Fruit fly (Drosophila melanogaster) whole organism, wandering third instar larva: Measurements from ENCODE around the gene CheB93b.

Experiments used
- CG32264 ChIP-seq: fragments of 200-800 bp; sonication (Bioruptor generic); optimal IDR thresholded peaks from 2 replicates; lab custom pipeline; 2016; ENCODE audit warnings: missing biosample characterization, missing genetic modification characterization
- GATAd ChIP-seq: sonication (Bioruptor generic); optimal IDR thresholded peaks from 2 replicates; lab custom pipeline; 2016; ENCODE audit warnings: missing biosample characterization, missing genetic modification characterization
- HLH106 ChIP-seq: fragments of 200-800 bp; optimal IDR thresholded peaks from 3 replicates; lab custom pipeline; 2019; ENCODE audit warnings: missing biosample characterization, mild to moderate bottlenecking, missing genetic modification characterization, moderate library complexity
- Hnf4 ChIP-seq: fragments of 200-800 bp; sonication (Bioruptor generic); optimal IDR thresholded peaks from 2 replicates; lab custom pipeline; 2016; ENCODE audit warnings: missing biosample characterization, mild to moderate bottlenecking, missing genetic modification characterization
- Hr83 ChIP-seq: fragments of 200-300 bp; sonication (Bioruptor generic); optimal IDR thresholded peaks from 2 replicates; lab custom pipeline; 2016; ENCODE audit warnings: missing biosample characterization, mild to moderate bottlenecking, missing genetic modification characterization, moderate library complexity; ENCODE audit not compliant: poor library complexity, severe bottlenecking
- Jra ChIP-seq: sonication (Bioruptor generic); optimal IDR thresholded peaks from 2 replicates; lab custom pipeline; 2016; ENCODE audit warnings: missing biosample characterization, missing genetic modification characterization
- Mio ChIP-seq: sonication (Bioruptor generic); optimal IDR thresholded peaks from 2 replicates; lab custom pipeline; 2016; ENCODE audit warnings: missing biosample characterization, missing genetic modification characterization
- Rel ChIP-seq, 2 experiments: fragments of 200-800 bp; sonication (Bioruptor generic) in 1 of 2; optimal IDR thresholded peaks; 2 replicates in 1 of 2; 3 replicates in 1 of 2; lab custom pipeline; 2016 to 2019; ENCODE audit warnings: mild to moderate bottlenecking in 2 of 2, missing biosample characterization in 2 of 2, missing genetic modification characterization in 2 of 2, moderate library complexity in 1 of 2
- br ChIP-seq: fragments of 200-800 bp; sonication (Bioruptor generic); optimal IDR thresholded peaks from 2 replicates; lab custom pipeline; 2016; ENCODE audit warnings: missing biosample characterization, missing genetic modification characterization
- dmrt93B ChIP-seq: fragments of 200-800 bp; sonication (Bioruptor generic); optimal IDR thresholded peaks from 2 replicates; lab custom pipeline; 2018; ENCODE audit warnings: missing biosample characterization, mild to moderate bottlenecking, missing genetic modification characterization
- dsf ChIP-seq: sonication (Bioruptor generic); optimal IDR thresholded peaks from 2 replicates; lab custom pipeline; 2016; ENCODE audit warnings: missing biosample characterization, missing genetic modification characterization, borderline replicate concordance
- ey ChIP-seq: fragments of 200-800 bp; sonication (Bioruptor generic); optimal IDR thresholded peaks from 2 replicates; lab custom pipeline; 2016; ENCODE audit warnings: missing biosample characterization, missing genetic modification characterization
- sage ChIP-seq: fragments of 200-800 bp; sonication (Bioruptor generic); optimal IDR thresholded peaks from 2 replicates; lab custom pipeline; 2016; ENCODE audit warnings: missing biosample characterization, mild to moderate bottlenecking, missing genetic modification characterization
- sv ChIP-seq: fragments of 200-800 bp; sonication (Bioruptor generic); optimal IDR thresholded peaks from 3 replicates; lab custom pipeline; 2016; ENCODE audit warnings: missing biosample characterization, missing genetic modification characterization
- tai ChIP-seq: sonication (Bioruptor generic); optimal IDR thresholded peaks from 2 replicates; lab custom pipeline; 2016; ENCODE audit warnings: missing biosample characterization, missing genetic modification characterization
- usp ChIP-seq: fragments of >200 bp; optimal IDR thresholded peaks from 2 replicates; lab custom pipeline; 2017; ENCODE audit warnings: missing biosample characterization, missing genetic modification characterization
- woc ChIP-seq: sonication (Bioruptor generic); optimal IDR thresholded peaks from 2 replicates; lab custom pipeline; 2016; ENCODE audit warnings: missing biosample characterization, mild to moderate bottlenecking, missing genetic modification characterization

Gene CheB93b

dm6 chr3R:21452108-21452507 is 43.2 kb downstream of the CheB93b start (continued):
- TF ChIP-seq CG32264 (no peak), ey (GFP tag; lab: Kevin White, UChicago) (peak; percentile 41)

dm6 chr3R:21456774-21457173 is 47.9 kb downstream of the CheB93b start:
- no peak for TF ChIP-seq Jra
- TF ChIP-seq dsf (GFP tag; lab: Kevin White, UChicago): no peak
- TF ChIP-seq sv: no peak
- TF ChIP-seq br (GFP tag; lab: Kevin White, UChicago): no peak

dm6 chr3R:21458445-21458844 is 49.5 kb downstream of the CheB93b start:
- TF ChIP-seq GATAd: no peak
- no peak for TF ChIP-seq Rel (GFP tag; optimal IDR thresholded peaks at IDR 0.05; lab: Kevin White, UChicago)
- no peak for TF ChIP-seq Rel (tag; optimal IDR thresholded peaks at IDR 0.05; lab: Kevin White, UChicago)
- no peak for TF ChIP-seq sage (GFP tag; lab: Kevin White, UChicago)
- TF ChIP-seq HLH106 (tag; lab: Kevin White, UChicago): no peak
- TF ChIP-seq ey (GFP tag; lab: Kevin White, UChicago): no peak
- no peak for TF ChIP-seq br (GFP tag; lab: Kevin White, UChicago)
- no peak for TF ChIP-seq Hnf4 (GFP tag; lab: Kevin White, UChicago)
- TF ChIP-seq usp (GFP tag; lab: Kevin White, UChicago): no peak
- TF ChIP-seq dmrt93B (GFP tag; lab: Kevin White, UChicago): no peak
- TF ChIP-seq Mio (GFP tag; lab: Kevin White, UChicago): no peak
- no peak for TF ChIP-seq woc
- TF ChIP-seq tai (GFP tag; lab: Kevin White, UChicago): no peak
- TF ChIP-seq Hr83 (GFP tag; lab: Kevin White, UChicago): no peak
